Fruit fly (Drosophila melanogaster) whole organism, embryonic: ENCODE results near the gene CG17633.
A peak's percentile ranks its signal among the peaks of the same experiment; 100 is the strongest.

Experiments used
- CG10366 ChIP-seq: fragments of 200-800 bp; sonication (Bioruptor generic); IDR thresholded peaks from 2 replicates; pipeline ENCODE4 v1.3.6; 2022; ENCODE audit warnings: missing biosample characterization, missing genetic modification characterization
- CG11398 ChIP-seq: fragments of 200-800 bp; sonication (Bioruptor generic); optimal IDR thresholded peaks from 2 replicates; lab custom pipeline; 2016; ENCODE audit warnings: missing biosample characterization, missing genetic modification characterization
- CG11560 ChIP-seq: fragments of 200-800 bp; sonication (Bioruptor generic); IDR thresholded peaks from 3 replicates; pipeline ENCODE4 v1.3.6; 2022; ENCODE audit warnings: missing biosample characterization, missing genetic modification characterization
- CG12236 ChIP-seq: fragments of 200-800 bp; sonication (Bioruptor generic); optimal IDR thresholded peaks from 2 replicates; lab custom pipeline; 2016; ENCODE audit warnings: missing biosample characterization, missing genetic modification characterization
- CG1233 ChIP-seq: fragments of 200-800 bp; sonication (Bioruptor generic); optimal IDR thresholded peaks from 4 replicates; lab custom pipeline; 2018; ENCODE audit warnings: missing biosample characterization, mild to moderate bottlenecking, missing genetic modification characterization
- CG12769 ChIP-seq: fragments of 200-800 bp; sonication (Bioruptor generic); optimal IDR thresholded peaks from 2 replicates; lab custom pipeline; 2019; ENCODE audit warnings: missing biosample characterization, mild to moderate bottlenecking, missing genetic modification characterization, moderate library complexity
- CG13775 ChIP-seq: fragments of 200-800 bp; sonication (Bioruptor generic); optimal IDR thresholded peaks from 3 replicates; lab custom pipeline; 2017; ENCODE audit warnings: missing biosample characterization, mild to moderate bottlenecking, missing genetic modification characterization
- CG14441 ChIP-seq: fragments of 200-800 bp; sonication (Bioruptor generic); IDR thresholded peaks from 2 replicates; pipeline ENCODE4 v1.3.6; 2022; ENCODE audit warnings: missing biosample characterization, missing genetic modification characterization
- CG15269 ChIP-seq: fragments of 200-800 bp; sonication (Bioruptor generic); optimal IDR thresholded peaks from 2 replicates; lab custom pipeline; 2018; ENCODE audit warnings: missing biosample characterization, mild to moderate bottlenecking, missing genetic modification characterization, moderate library complexity
- CG16815 ChIP-seq: fragments of 200-800 bp; sonication (Bioruptor generic); optimal IDR thresholded peaks from 3 replicates; lab custom pipeline; 2017; ENCODE audit warnings: missing biosample characterization, mild to moderate bottlenecking, missing genetic modification characterization
- CG17359 ChIP-seq: fragments of 200-800 bp; sonication (Bioruptor generic); optimal IDR thresholded peaks from 3 replicates; lab custom pipeline; 2018; ENCODE audit warnings: missing biosample characterization, mild to moderate bottlenecking, missing genetic modification characterization, moderate library complexity
- CG17802 ChIP-seq: fragments of 200-800 bp; sonication (Bioruptor generic); optimal IDR thresholded peaks from 2 replicates; lab custom pipeline; 2018; ENCODE audit warnings: missing biosample characterization, mild to moderate bottlenecking, missing genetic modification characterization, moderate library complexity
- CG18476 ChIP-seq: fragments of 200-800 bp; sonication (Bioruptor generic); optimal IDR thresholded peaks from 2 replicates; lab custom pipeline; 2016; ENCODE audit warnings: missing biosample characterization, mild to moderate bottlenecking, missing genetic modification characterization
- CG34376 ChIP-seq: fragments of 200-800 bp; sonication (Bioruptor generic); optimal IDR thresholded peaks from 2 replicates; lab custom pipeline; 2018; ENCODE audit warnings: missing biosample characterization, mild to moderate bottlenecking, missing genetic modification characterization
- CG34422 ChIP-seq: fragments of 200-800 bp; sonication (Bioruptor generic); IDR thresholded peaks from 3 replicates; pipeline ENCODE4 v1.3.6; 2022; ENCODE audit warnings: missing biosample characterization, missing genetic modification characterization
- CG6683 ChIP-seq: fragments of 200-800 bp; sonication (Bioruptor generic); optimal IDR thresholded peaks from 2 replicates; lab custom pipeline; 2017; ENCODE audit warnings: missing biosample characterization, mild to moderate bottlenecking, missing genetic modification characterization, missing genetic modification reagents
- CG7839 ChIP-seq: fragments of 200-800 bp; sonication (Bioruptor generic); optimal IDR thresholded peaks from 3 replicates; lab custom pipeline; 2018; ENCODE audit warnings: missing biosample characterization, mild to moderate bottlenecking, missing genetic modification characterization, moderate library complexity
- CG8478 ChIP-seq: fragments of >200 bp; optimal IDR thresholded peaks from 2 replicates; lab custom pipeline; 2018
- CG9727 ChIP-seq: fragments of 200-800 bp; sonication (Bioruptor generic); optimal IDR thresholded peaks from 3 replicates; lab custom pipeline; 2017; ENCODE audit warnings: missing biosample characterization, mild to moderate bottlenecking, missing genetic modification characterization
- CHES-1-like ChIP-seq: fragments of 200-800 bp; sonication (Bioruptor generic); optimal IDR thresholded peaks from 2 replicates; lab custom pipeline; 2016; ENCODE audit warnings: missing biosample characterization, missing genetic modification characterization
- Dbx ChIP-seq: fragments of 200-800 bp; sonication (Bioruptor generic); IDR thresholded peaks from 3 replicates; pipeline ENCODE4 v1.3.6; 2022; ENCODE audit warnings: missing biosample characterization, missing genetic modification characterization
- Elba2 ChIP-seq: fragments of 200-800 bp; sonication (Bioruptor generic); optimal IDR thresholded peaks from 3 replicates; lab custom pipeline; 2016; ENCODE audit warnings: missing biosample characterization, missing genetic modification characterization
- Gug ChIP-seq: fragments of 200-800 bp; sonication (Bioruptor generic); IDR thresholded peaks from 4 replicates; pipeline ENCODE4 v1.3.6; 2022; ENCODE audit warnings: missing biosample characterization, missing genetic modification characterization
- Hmr ChIP-seq: fragments of 200-800 bp; sonication (Bioruptor generic); optimal IDR thresholded peaks from 3 replicates; lab custom pipeline; 2017; ENCODE audit warnings: mild to moderate bottlenecking, missing biosample characterization, missing genetic modification reagents, missing genetic modification characterization
- Lpt ChIP-seq: fragments of >200 bp; optimal IDR thresholded peaks from 2 replicates; lab custom pipeline; 2018; ENCODE audit warnings: missing biosample characterization, missing genetic modification characterization
- Med ChIP-seq: fragments of 200-800 bp; sonication (Bioruptor generic); peaks from one replicate; lab custom pipeline; 2016; ENCODE audit warnings: missing biosample characterization, missing genetic modification characterization, mild to moderate bottlenecking, inconsistent platforms, moderate library complexity
- Mes4 ChIP-seq: fragments of 200-800 bp; sonication (Bioruptor generic); optimal IDR thresholded peaks from 2 replicates; lab custom pipeline; 2016; ENCODE audit warnings: missing biosample characterization, missing genetic modification characterization
- Poxn ChIP-seq: fragments of 200-800 bp; sonication (Bioruptor generic); IDR thresholded peaks from 2 replicates; pipeline ENCODE4 v1.3.6; 2022; ENCODE audit warnings: missing biosample characterization, missing genetic modification characterization
- Ravus ChIP-seq: fragments of 200-800 bp; sonication (Bioruptor generic); IDR thresholded peaks from 2 replicates; pipeline ENCODE4 v1.3.6; 2022; ENCODE audit warnings: missing biosample characterization, missing genetic modification characterization
- al ChIP-seq: fragments of 200-800 bp; sonication (Bioruptor generic); IDR thresholded peaks from 2 replicates; pipeline ENCODE4 v1.3.6; 2022; ENCODE audit warnings: missing biosample characterization, missing genetic modification characterization
- bcd ChIP-seq: fragments of 200-800 bp; sonication (Bioruptor generic); optimal IDR thresholded peaks from 2 replicates; lab custom pipeline; 2017; ENCODE audit warnings: missing biosample characterization, mild to moderate bottlenecking, missing genetic modification characterization
- cg ChIP-seq: fragments of 200-800 bp; sonication (Bioruptor generic); optimal IDR thresholded peaks from 3 replicates; lab custom pipeline; 2019; ENCODE audit warnings: missing biosample characterization, mild to moderate bottlenecking, missing genetic modification characterization, moderate library complexity
- cwo ChIP-seq: fragments of 200-800 bp; sonication (Bioruptor generic); optimal IDR thresholded peaks from 3 replicates; lab custom pipeline; 2017; ENCODE audit warnings: missing biosample characterization, missing genetic modification characterization, mild to moderate bottlenecking, moderate library complexity, missing genetic modification reagents
- dan ChIP-seq: fragments of 200-800 bp; sonication (Bioruptor generic); IDR thresholded peaks from 2 replicates; pipeline ENCODE4 v1.3.6; 2022; ENCODE audit warnings: missing biosample characterization, missing genetic modification characterization
- dm ChIP-seq: fragments of 200-800 bp; sonication (Bioruptor generic); optimal IDR thresholded peaks from 3 replicates; lab custom pipeline; 2016; ENCODE audit warnings: missing biosample characterization, missing genetic modification characterization
- fd96Cb ChIP-seq: fragments of 200-800 bp; sonication (Bioruptor generic); optimal IDR thresholded peaks from 2 replicates; lab custom pipeline; 2018; ENCODE audit warnings: missing biosample characterization, mild to moderate bottlenecking, missing genetic modification characterization, moderate library complexity
- gro ChIP-seq: fragments of 200-800 bp; sonication (Bioruptor generic); optimal IDR thresholded peaks from 2 replicates; lab custom pipeline; 2016; ENCODE audit warnings: missing biosample characterization, missing genetic modification characterization
- gsb ChIP-seq: fragments of 200-800 bp; sonication (Bioruptor generic); IDR thresholded peaks from 2 replicates; pipeline ENCODE4 v1.3.6; 2022; ENCODE audit warnings: missing biosample characterization, missing genetic modification characterization
- gsb-n ChIP-seq: fragments of 200-800 bp; sonication (Bioruptor generic); optimal IDR thresholded peaks from 3 replicates; lab custom pipeline; 2018; ENCODE audit warnings: missing biosample characterization, mild to moderate bottlenecking, missing genetic modification characterization
- hth ChIP-seq: fragments of >200 bp; optimal IDR thresholded peaks from 2 replicates; lab custom pipeline; 2017; ENCODE audit warnings: inconsistent platforms
- ind ChIP-seq: fragments of 200-800 bp; sonication (Bioruptor generic); optimal IDR thresholded peaks from 3 replicates; lab custom pipeline; 2016; ENCODE audit warnings: missing biosample characterization, missing genetic modification characterization
- lola ChIP-seq, 3 experiments: fragments of >200 bp in 2 of 3; fragments of 200-800 bp in 1 of 3; sonication (Bioruptor generic) in 1 of 3; optimal IDR thresholded peaks; 2 replicates each; lab custom pipeline; 2017 to 2019; ENCODE audit warnings: missing biosample characterization in 3 of 3, missing genetic modification characterization in 3 of 3, mild to moderate bottlenecking in 1 of 3, moderate library complexity in 1 of 3
- lov ChIP-seq, 2 experiments: fragments of 200-800 bp in 1 of 2; fragments of >200 bp in 1 of 2; sonication (Bioruptor generic) in 1 of 2; IDR thresholded peaks in 1 of 2; optimal IDR thresholded peaks in 1 of 2; 2 replicates in 1 of 2; 3 replicates in 1 of 2; pipeline versions ENCODE4 v1.3.6 to Lab custom; 2017 to 2022; ENCODE audit warnings: missing biosample characterization in 1 of 2, missing genetic modification characterization in 1 of 2
- pan ChIP-seq, 4 experiments: fragments of >200 bp in 3 of 4; fragments of 200-800 bp in 1 of 4; sonication (Bioruptor generic) in 1 of 4; optimal IDR thresholded peaks in 3 of 4; IDR thresholded peaks in 1 of 4; 2 replicates each; pipeline versions ENCODE4 v1.3.6 to Lab custom; 2017 to 2022; ENCODE audit warnings: missing biosample characterization in 2 of 4, missing genetic modification characterization in 2 of 4, mixed read lengths in 1 of 4
- pzg ChIP-seq: fragments of 200-800 bp; sonication (Bioruptor generic); optimal IDR thresholded peaks from 3 replicates; lab custom pipeline; 2018; ENCODE audit warnings: missing biosample characterization, mild to moderate bottlenecking, missing genetic modification characterization, moderate library complexity
- sens ChIP-seq: fragments of 200-800 bp; sonication (Bioruptor generic); peaks from one replicate; lab custom pipeline; 2016; ENCODE audit warnings: missing biosample characterization, missing genetic modification characterization
- so ChIP-seq: fragments of 200-800 bp; sonication (Bioruptor generic); IDR thresholded peaks from 3 replicates; pipeline ENCODE4 v1.3.6; 2022; ENCODE audit warnings: missing biosample characterization, missing genetic modification characterization
- unc-4 ChIP-seq: fragments of 200-800 bp; sonication (Bioruptor generic); IDR thresholded peaks from 2 replicates; pipeline ENCODE4 v1.3.6; 2022; ENCODE audit warnings: missing biosample characterization, missing genetic modification characterization; ENCODE audit not compliant: partially characterized antibody
- vvl ChIP-seq: fragments of 200-800 bp; sonication (Bioruptor generic); IDR thresholded peaks from 2 replicates; pipeline ENCODE4 v1.3.6; 2022; ENCODE audit warnings: missing biosample characterization, missing genetic modification characterization
- wor ChIP-seq: fragments of 200-800 bp; sonication (Bioruptor generic); IDR thresholded peaks from 2 replicates; pipeline ENCODE4 v1.3.6; 2022; ENCODE audit warnings: missing biosample characterization, missing genetic modification characterization
- zf30C ChIP-seq: fragments of 200-800 bp; sonication (Bioruptor generic); optimal IDR thresholded peaks from 3 replicates; lab custom pipeline; 2018; ENCODE audit warnings: missing biosample characterization, mild to moderate bottlenecking, missing genetic modification characterization

Gene CG17633

dm6 chr2L:9779147-9779546 is 10.3 kb downstream of the CG17633 start (continued):
- TF ChIP-seq cwo (GFP tag; lab: Kevin White, UChicago) (peak; percentile 4), Gug (GFP tag; lab: Robert Waterston, UW) (no peak), CG14441 (GFP tag; lab: Robert Waterston, UW) (0 out of 2 replicates have a peak, but pooled peaks have one; percentile 10), CHES-1-like (GFP tag; lab: Kevin White, UChicago) (peak; percentile 24), fd96Cb (tag; lab: Kevin White, UChicago) (no peak), Hmr (peak; percentile 75), Elba2 (GFP tag; lab: Kevin White, UChicago) (no peak), al (peak; percentile 26; the same call in 1 of the 2 replicates), CG34376 (GFP tag; lab: Kevin White, UChicago) (no peak), gro (GFP tag; lab: Kevin White, UChicago) (no peak), CG1233 (GFP tag; lab: Kevin White, UChicago) (peak; percentile 14), wor (GFP tag; lab: Robert Waterston, UW) (no peak), CG18476 (GFP tag; lab: Kevin White, UChicago) (no peak), unc-4 (GFP tag; lab: Robert Waterston, UW) (no peak), Ravus (GFP tag; lab: Robert Waterston, UW) (no peak), Med (GFP tag; lab: Kevin White, UChicago) (peak; percentile 87), CG12769 (tag; lab: Kevin White, UChicago) (peak; percentile 71), Dbx (0 out of 3 replicates have a peak, but pooled peaks have one; percentile 16), lola (GFP tag; optimal IDR thresholded peaks at IDR 0.05; lab: Kevin White, UChicago) (no peak), so (GFP tag; lab: Robert Waterston, UW) (no peak), pan (optimal IDR thresholded peaks at IDR 0.05; lab: Kevin White, UChicago) (no peak), pan (GFP tag; optimal IDR thresholded peaks at IDR 0.05 in 1 of 2, IDR thresholded peaks at IDR 0.05 in 1 of 2) (peak in 1 of 2 experiments; percentile 38), CG6683 (GFP tag; lab: Kevin White, UChicago) (no peak), CG17359 (no peak), CG11398 (GFP tag; lab: Kevin White, UChicago) (no peak), cg (GFP tag; lab: Kevin White, UChicago) (no peak), hth (lab: Kevin White, UChicago) (no peak), gsb (GFP tag; lab: Robert Waterston, UW) (no peak), CG16815 (GFP tag; lab: Kevin White, UChicago) (peak; percentile 3), CG11560 (tag; lab: Robert Waterston, UW) (no peak), Mes4 (no peak), CG12236 (no peak), sens (GFP tag; lab: Kevin White, UChicago) (peak; percentile 51), bcd (GFP tag; lab: Kevin White, UChicago) (no peak), zf30C (no peak), Poxn (GFP tag; lab: Robert Waterston, UW) (no peak), CG10366 (GFP tag; lab: Robert Waterston, UW) (peak; percentile 20), pzg (no peak), CG8478 (lab: Kevin White, UChicago) (no peak), dm (GFP tag; lab: Kevin White, UChicago) (no peak), gsb-n (no peak), ind (GFP tag; lab: Kevin White, UChicago) (no peak), lov (optimal IDR thresholded peaks at IDR 0.05; lab: Kevin White, UChicago) (no peak), lov (GFP tag; IDR thresholded peaks at IDR 0.05; lab: Robert Waterston, UW) (no peak), dan (GFP tag; lab: Robert Waterston, UW) (no peak), CG7839 (tag; lab: Kevin White, UChicago) (peak; percentile 42), CG17802 (no peak), Lpt (GFP tag; lab: Kevin White, UChicago) (no peak), CG15269 (tag; lab: Kevin White, UChicago) (peak; percentile 66), CG34422 (no peak), vvl (no peak), CG13775 (GFP tag; lab: Kevin White, UChicago) (peak; percentile 9), CG9727 (no peak)
